Worm (Caenorhabditis elegans) whole organism, mixed stage, embryonic: ENCODE data around the gene dhhc-6.

Experiments
- elt-3 ChIP-seq: fragments of 150-350 bp; optimal IDR thresholded peaks from 2 replicates; lab custom pipeline; 2014; ENCODE audit warnings: missing biosample characterization, missing genetic modification characterization
- lsy-2 ChIP-seq: fragments of 150-350 bp; optimal IDR thresholded peaks from 2 replicates; lab custom pipeline; 2014; ENCODE audit warnings: missing biosample characterization, missing genetic modification characterization
- pha-4 ChIP-seq: fragments of 150-350 bp; optimal IDR thresholded peaks from 2 replicates; lab custom pipeline; 2018; ENCODE audit warnings: missing biosample characterization, missing genetic modification reagents, missing genetic modification characterization
- sem-2 ChIP-seq: fragments of 200-800 bp; sonication (Bioruptor generic); optimal IDR thresholded peaks from 2 replicates; lab custom pipeline; 2018; ENCODE audit warnings: mild to moderate bottlenecking, missing genetic modification characterization, missing compliant biosample characterization
- unc-62 ChIP-seq: fragments of 150-350 bp; optimal IDR thresholded peaks from 2 replicates; lab custom pipeline; 2014; ENCODE audit warnings: missing biosample characterization, missing genetic modification reagents, missing genetic modification characterization

DNA sequence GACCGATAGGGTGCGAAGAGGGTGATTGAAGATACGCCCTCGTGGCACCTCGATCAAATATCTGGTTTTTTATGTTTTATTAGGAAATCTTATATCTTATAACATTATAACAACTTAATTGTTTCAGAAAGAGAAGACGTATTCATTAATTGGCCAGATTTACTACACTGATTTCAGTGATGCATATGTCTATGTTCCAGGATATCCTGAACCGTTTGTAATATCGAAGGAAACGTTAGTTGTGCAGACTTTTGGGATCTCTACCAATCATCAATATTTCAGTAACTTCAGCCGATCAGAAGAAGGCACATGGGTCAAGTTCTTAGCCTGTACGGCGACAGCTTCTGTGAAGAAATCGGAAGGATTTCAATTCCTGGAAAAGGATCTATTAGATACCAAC is 35.7 kb downstream of the dhhc-6 start:
- TF ChIP-seq elt-3 (no peak), sem-2 (no peak), lsy-2 (tag; lab: Kevin White, UChicago) (no peak), pha-4 (no peak), unc-62 (GFP tag; lab: Kevin White, UChicago) (no peak)
